Worm (Caenorhabditis elegans): Measurements from ENCODE around the gene F54A3.6.

ce11 chrII:2195541-2195940, 36.7 kb downstream of the F54A3.6 start:
- TF ChIP-seq him-1 (tag; optimal IDR thresholded peaks at IDR 0.05) (no peak), dao-5 (tag; optimal IDR thresholded peaks at IDR 0.05) (no peak)
